Worm (Caenorhabditis elegans) whole organism, young adult: ENCODE data around the gene hlh-25.

Experiments used
- B0336.3 ChIP-seq: fragments of 200-800 bp; sonication (Bioruptor generic); IDR thresholded peaks from 2 replicates; pipeline ENCODE4 v1.3.6; 2022; ENCODE audit warnings: missing genetic modification characterization, missing compliant biosample characterization
- C06A6.2 ChIP-seq: fragments of 200-800 bp; sonication (Bioruptor generic); conservative IDR thresholded peaks from 2 replicates; pipeline ENCODE4 v1.3.6; 2022; ENCODE audit warnings: missing genetic modification characterization, missing compliant biosample characterization
- C17E4.6 ChIP-seq: fragments of 200-800 bp; sonication (Bioruptor generic); IDR thresholded peaks from 2 replicates; pipeline ENCODE4 v1.3.6; 2022; ENCODE audit warnings: missing genetic modification reagents, missing genetic modification characterization, missing compliant biosample characterization
- F22D6.2 ChIP-seq: sonication (generic microtip); optimal IDR thresholded peaks from 2 replicates; lab custom pipeline; 2016; ENCODE audit warnings: mild to moderate bottlenecking, missing genetic modification characterization, missing compliant biosample characterization
- F23B12.7 ChIP-seq: sonication (generic microtip); optimal IDR thresholded peaks from 2 replicates; lab custom pipeline; 2017; ENCODE audit warnings: missing genetic modification characterization, mild to moderate bottlenecking, missing compliant biosample characterization, antibody characterized with exemption, moderate library complexity; ENCODE audit not compliant: insufficient read depth
- F39B2.1 ChIP-seq: fragments of 200-800 bp; sonication (Bioruptor generic); IDR thresholded peaks from 2 replicates; pipeline ENCODE4 v1.3.6; 2022; ENCODE audit warnings: missing genetic modification reagents, missing genetic modification characterization, missing compliant biosample characterization
- F52B5.7 ChIP-seq: sonication (generic microtip); optimal IDR thresholded peaks from 2 replicates; lab custom pipeline; 2016; ENCODE audit warnings: mild to moderate bottlenecking, missing genetic modification characterization, missing compliant biosample characterization
- K11D2.4 ChIP-seq: fragments of 200-800 bp; sonication (Bioruptor generic); IDR thresholded peaks from 2 replicates; pipeline ENCODE4 v1.3.6; 2022; ENCODE audit warnings: missing genetic modification reagents, missing genetic modification characterization, missing compliant biosample characterization
- T07F8.4 ChIP-seq: sonication (generic microtip); optimal IDR thresholded peaks from 2 replicates; lab custom pipeline; 2016; ENCODE audit warnings: mild to moderate bottlenecking, missing genetic modification characterization, moderate library complexity, missing compliant biosample characterization
- Y53G8AR.9 ChIP-seq: fragments of 200-800 bp; sonication (Bioruptor generic); conservative IDR thresholded peaks from 2 replicates; pipeline ENCODE4 v1.3.6; 2022; ENCODE audit warnings: missing genetic modification reagents, missing genetic modification characterization, missing compliant biosample characterization
- ZK185.1 ChIP-seq: sonication (generic microtip); optimal IDR thresholded peaks from 2 replicates; lab custom pipeline; 2016; ENCODE audit warnings: mild to moderate bottlenecking, missing genetic modification characterization, missing compliant biosample characterization; ENCODE audit not compliant: poor library complexity, severe bottlenecking
- ama-1 ChIP-seq, 3 experiments: fragments of 150-350 bp in 1 of 3; sonication (generic microtip) in 2 of 3; optimal IDR thresholded peaks; 2 replicates each; lab custom pipeline; 2014 to 2018; ENCODE audit warnings: missing biosample characterization in 2 of 3, missing genetic modification characterization in 2 of 3, missing genetic modification reagents in 2 of 3
- attf-3 ChIP-seq: fragments of 200-800 bp; sonication (Bioruptor generic); conservative IDR thresholded peaks from 2 replicates; pipeline ENCODE4 v1.3.6; 2022; ENCODE audit warnings: missing genetic modification reagents, missing genetic modification characterization, missing compliant biosample characterization
- attf-5 ChIP-seq: fragments of 200-800 bp; sonication (Bioruptor generic); optimal IDR thresholded peaks from 2 replicates; lab custom pipeline; 2018; ENCODE audit warnings: mild to moderate bottlenecking, missing genetic modification characterization, missing compliant biosample characterization
- attf-6 ChIP-seq: fragments of 200-800 bp; sonication (Bioruptor generic); IDR thresholded peaks from 2 replicates; pipeline ENCODE4 v1.3.6; 2022; ENCODE audit warnings: missing genetic modification reagents, missing genetic modification characterization, missing compliant biosample characterization
- ccch-3 ChIP-seq: fragments of 200-800 bp; sonication (Bioruptor generic); optimal IDR thresholded peaks from 2 replicates; lab custom pipeline; 2018; ENCODE audit warnings: mild to moderate bottlenecking, missing genetic modification characterization, missing compliant biosample characterization
- ceh-100 ChIP-seq: fragments of 200-800 bp; sonication (Bioruptor generic); IDR thresholded peaks from 2 replicates; pipeline ENCODE4 v1.3.6; 2022; ENCODE audit warnings: missing genetic modification reagents, missing genetic modification characterization, missing compliant biosample characterization
- ceh-27 ChIP-seq: fragments of 200-800 bp; sonication (Bioruptor generic); optimal IDR thresholded peaks from 2 replicates; lab custom pipeline; 2018; ENCODE audit warnings: mild to moderate bottlenecking, missing genetic modification characterization, moderate library complexity, missing compliant biosample characterization
- ceh-58 ChIP-seq: fragments of 200-800 bp; sonication (Bioruptor generic); IDR thresholded peaks from 2 replicates; pipeline ENCODE4 v1.3.6; 2022; ENCODE audit warnings: missing genetic modification characterization, missing compliant biosample characterization
- dox-1 ChIP-seq: fragments of 200-800 bp; sonication (Bioruptor generic); IDR thresholded peaks from 2 replicates; pipeline ENCODE4 v1.3.6; 2022; ENCODE audit warnings: missing genetic modification reagents, missing genetic modification characterization, missing compliant biosample characterization
- dpff-1 ChIP-seq: sonication (generic microtip); optimal IDR thresholded peaks from 2 replicates; lab custom pipeline; 2017; ENCODE audit warnings: mild to moderate bottlenecking, missing genetic modification characterization, missing compliant biosample characterization
- dpl-1 ChIP-seq: fragments of 150-350 bp; optimal IDR thresholded peaks from 2 replicates; lab custom pipeline; 2014; ENCODE audit warnings: missing biosample characterization, missing genetic modification reagents, missing genetic modification characterization
- efl-1 ChIP-seq: fragments of 150-350 bp; optimal IDR thresholded peaks from 2 replicates; lab custom pipeline; 2014; ENCODE audit warnings: missing biosample characterization, missing genetic modification reagents, missing genetic modification characterization
- egl-18 ChIP-seq: fragments of 200-800 bp; sonication (Bioruptor generic); IDR thresholded peaks from 2 replicates; pipeline ENCODE4 v1.3.6; 2022; ENCODE audit warnings: missing genetic modification reagents, missing genetic modification characterization, missing compliant biosample characterization
- egl-44 ChIP-seq: fragments of 200-800 bp; sonication (Bioruptor generic); IDR thresholded peaks from 2 replicates; pipeline ENCODE4 v1.3.6; 2022; ENCODE audit warnings: missing genetic modification reagents, missing genetic modification characterization, missing compliant biosample characterization
- ets-4 ChIP-seq: fragments of 200-800 bp; sonication (Bioruptor generic); optimal IDR thresholded peaks from 2 replicates; lab custom pipeline; 2018; ENCODE audit warnings: mild to moderate bottlenecking, missing genetic modification characterization, missing compliant biosample characterization
- hlh-12 ChIP-seq: sonication (generic microtip); optimal IDR thresholded peaks from 2 replicates; lab custom pipeline; 2016; ENCODE audit warnings: missing genetic modification characterization, missing compliant biosample characterization
- hmg-1.2 ChIP-seq: fragments of 200-800 bp; sonication (Bioruptor generic); IDR thresholded peaks from 2 replicates; pipeline ENCODE4 v1.3.6; 2022; ENCODE audit warnings: missing genetic modification reagents, missing genetic modification characterization, missing compliant biosample characterization
- hmg-20 ChIP-seq: fragments of 200-800 bp; sonication (Bioruptor generic); IDR thresholded peaks from 2 replicates; pipeline ENCODE4 v1.3.6; 2022; ENCODE audit warnings: missing genetic modification reagents, missing genetic modification characterization, missing compliant biosample characterization
- hrde-1 ChIP-seq: sonication (generic microtip); optimal IDR thresholded peaks from 2 replicates; lab custom pipeline; 2016; ENCODE audit warnings: missing genetic modification characterization, mild to moderate bottlenecking, missing compliant biosample characterization, moderate library complexity, missing genotype, missing genetic modification reagents, borderline replicate concordance
- hsf-1 ChIP-seq: fragments of 200-800 bp; sonication (Bioruptor generic); IDR thresholded peaks from 2 replicates; pipeline ENCODE4 v1.3.6; 2022; ENCODE audit warnings: missing genetic modification reagents, missing genetic modification characterization, missing compliant biosample characterization
- lag-1 ChIP-seq: fragments of 200-800 bp; sonication (Bioruptor generic); IDR thresholded peaks from 2 replicates; pipeline ENCODE4 v1.3.6; 2022; ENCODE audit warnings: missing genetic modification reagents, missing genetic modification characterization, missing compliant biosample characterization
- lin-54 ChIP-seq: fragments of 200-800 bp; sonication (Bioruptor generic); optimal IDR thresholded peaks from 2 replicates; lab custom pipeline; 2018; ENCODE audit warnings: mild to moderate bottlenecking, missing genetic modification characterization, missing compliant biosample characterization
- mcd-1 ChIP-seq: fragments of 200-800 bp; sonication (Bioruptor generic); IDR thresholded peaks from 2 replicates; pipeline ENCODE4 v1.3.6; 2022; ENCODE audit warnings: missing genetic modification reagents, missing genetic modification characterization, missing compliant biosample characterization
- nhr-80 ChIP-seq: sonication (generic microtip); optimal IDR thresholded peaks from 2 replicates; lab custom pipeline; 2016; ENCODE audit warnings: missing genetic modification characterization, missing compliant biosample characterization
- pbrm-1 ChIP-seq: fragments of 200-800 bp; sonication (Bioruptor generic); IDR thresholded peaks from 2 replicates; pipeline ENCODE4 v1.3.6; 2022; ENCODE audit warnings: missing genetic modification reagents, missing genetic modification characterization, missing compliant biosample characterization
- pha-4 ChIP-seq: fragments of 150-350 bp; sonication (generic microtip); optimal IDR thresholded peaks from 2 replicates; lab custom pipeline; 2014; ENCODE audit warnings: missing biosample characterization, missing genetic modification reagents, missing genetic modification characterization
- rcor-1 ChIP-seq: fragments of 200-800 bp; sonication (Bioruptor generic); IDR thresholded peaks from 2 replicates; pipeline ENCODE4 v1.3.6; 2022; ENCODE audit warnings: missing genetic modification reagents, missing genetic modification characterization, missing compliant biosample characterization
- snpc-1.1 ChIP-seq: sonication (generic microtip); optimal IDR thresholded peaks from 2 replicates; lab custom pipeline; 2017; ENCODE audit warnings: missing genetic modification characterization, mild to moderate bottlenecking, missing compliant biosample characterization, antibody characterized with exemption, moderate library complexity, missing genotype, missing genetic modification reagents; ENCODE audit not compliant: insufficient read depth
- snpc-4 ChIP-seq, 5 experiments: fragments of 150-350 bp in 1 of 5; sonication (generic microtip) in 4 of 5; optimal IDR thresholded peaks; 2 replicates each; lab custom pipeline; 2014 to 2018; ENCODE audit warnings: missing genetic modification characterization in 5 of 5, missing biosample characterization in 3 of 5, antibody characterized with exemption in 2 of 5, mild to moderate bottlenecking in 2 of 5, missing compliant biosample characterization in 2 of 5, missing genotype in 2 of 5, moderate library complexity in 2 of 5, missing genetic modification reagents in 1 of 5
- sptf-2 ChIP-seq: fragments of 200-800 bp; sonication (Bioruptor generic); optimal IDR thresholded peaks from 2 replicates; lab custom pipeline; 2018; ENCODE audit warnings: mild to moderate bottlenecking, missing genetic modification characterization, missing compliant biosample characterization
- tbp1 ChIP-seq: fragments of 200-800 bp; sonication (Bioruptor generic); optimal IDR thresholded peaks from 2 replicates; lab custom pipeline; 2018; ENCODE audit warnings: mild to moderate bottlenecking, missing genetic modification characterization, missing compliant biosample characterization
- tbx-9 ChIP-seq: sonication (generic microtip); optimal IDR thresholded peaks from 2 replicates; lab custom pipeline; 2016; ENCODE audit warnings: borderline replicate concordance, missing genetic modification characterization, inconsistent platforms, missing compliant biosample characterization
- unc-130 ChIP-seq: sonication (generic microtip); optimal IDR thresholded peaks from 2 replicates; lab custom pipeline; 2016; ENCODE audit warnings: missing genetic modification reagents, missing genetic modification characterization, missing compliant biosample characterization
- zfh-2 ChIP-seq: fragments of 200-800 bp; sonication (Bioruptor generic); conservative IDR thresholded peaks from 2 replicates; pipeline ENCODE4 v1.3.6; 2022; ENCODE audit warnings: missing genetic modification reagents, missing genetic modification characterization, missing compliant biosample characterization
- ztf-22 ChIP-seq: fragments of 200-800 bp; sonication (Bioruptor generic); optimal IDR thresholded peaks from 2 replicates; lab custom pipeline; 2018; ENCODE audit warnings: mild to moderate bottlenecking, missing genetic modification characterization, moderate library complexity, missing compliant biosample characterization
- ztf-28 ChIP-seq: fragments of 200-800 bp; sonication (Bioruptor generic); IDR thresholded peaks from 2 replicates; pipeline ENCODE4 v1.3.6; 2022; ENCODE audit warnings: missing genetic modification reagents, missing genetic modification characterization, missing compliant biosample characterization

hlh-25 gene

DNA sequence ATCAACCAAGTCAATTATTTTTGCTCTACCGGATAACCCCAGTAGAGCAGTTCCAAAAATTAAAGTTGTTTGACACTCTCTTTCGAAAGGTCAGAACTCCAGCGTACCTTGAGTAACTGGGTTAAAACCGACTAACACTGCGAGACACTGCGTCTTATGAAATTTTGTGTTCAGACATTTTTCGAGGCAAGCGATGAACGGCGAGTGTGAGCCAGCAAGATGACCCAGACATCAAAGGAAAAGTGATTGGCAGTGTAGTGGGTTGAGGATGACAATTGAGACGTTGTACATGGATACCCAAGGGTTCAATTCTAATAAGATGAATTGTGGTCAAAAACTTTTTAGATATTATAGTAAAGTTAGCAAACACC, 9.1 kb downstream of the hlh-25 start:
- TF ChIP-seq egl-44 (GFP tag; lab: Robert Waterston, UW) = peak; percentile 62; the same call in 1 of the 2 replicates
- TF ChIP-seq snpc-4 (GFP tag; optimal IDR thresholded peaks at IDR 0.05; lab: Kevin White, UChicago) = peak; percentile 93
- TF ChIP-seq snpc-4 (tag; optimal IDR thresholded peaks at IDR 0.05; lab: Kevin White, UChicago) = peak; percentile 98 to 99 (median 98)
- peak; percentile 82 for TF ChIP-seq snpc-1.1
- TF ChIP-seq attf-5 (GFP tag; lab: Kevin White, UChicago) = peak; percentile 34
- TF ChIP-seq lin-54 (GFP tag; lab: Kevin White, UChicago) = peak; percentile 25
- peak; percentile 11; the same call in 1 of the 2 replicates for TF ChIP-seq hsf-1
- no peak for TF ChIP-seq ccch-3 (GFP tag; lab: Kevin White, UChicago)
- TF ChIP-seq ZK185.1 = peak; percentile 18
- peak; percentile 98 for TF ChIP-seq attf-6 (GFP tag; lab: Robert Waterston, UW)
- TF ChIP-seq hmg-1.2 (GFP tag; lab: Robert Waterston, UW) = peak; percentile 53
- no peak for TF ChIP-seq F39B2.1
- TF ChIP-seq mcd-1 (GFP tag; lab: Robert Waterston, UW) = peak; percentile 61
- no peak for TF ChIP-seq sptf-2
- TF ChIP-seq ztf-28 (GFP tag; lab: Robert Waterston, UW) = no peak
- TF ChIP-seq ets-4 (GFP tag; lab: Kevin White, UChicago) = peak; percentile 33
- TF ChIP-seq nhr-80 (tag; lab: Kevin White, UChicago) = peak; percentile 11
- TF ChIP-seq pbrm-1 = peak; percentile 93
- TF ChIP-seq hmg-20 (GFP tag; lab: Robert Waterston, UW) = 0 out of 2 replicates have a peak, but pooled peaks have one; percentile 27
- TF ChIP-seq attf-3 = peak; percentile 49
- TF ChIP-seq hlh-12 (tag; lab: Kevin White, UChicago) = no peak
- TF ChIP-seq tbx-9 (tag; lab: Kevin White, UChicago) = no peak
- peak; percentile 31; the same call in 1 of the 2 replicates for TF ChIP-seq rcor-1 (GFP tag; lab: Robert Waterston, UW)
- no peak for TF ChIP-seq dpff-1 (tag; lab: Kevin White, UChicago)
- TF ChIP-seq ceh-27 (GFP tag; lab: Kevin White, UChicago) = peak; percentile 50
- TF ChIP-seq dox-1 = peak; percentile 14; the same call in 1 of the 2 replicates
- TF ChIP-seq unc-130 (GFP tag; lab: Kevin White, UChicago) = no peak
- TF ChIP-seq lag-1 (GFP tag; lab: Robert Waterston, UW) = no peak
- TF ChIP-seq ceh-100 (GFP tag; lab: Robert Waterston, UW) = no peak
- TF ChIP-seq C06A6.2 (GFP tag; lab: Robert Waterston, UW) = peak; percentile 78
- TF ChIP-seq B0336.3 = peak; percentile 54; the same call in 1 of the 2 replicates
- no peak for TF ChIP-seq dpl-1 (GFP tag; lab: Kevin White, UChicago)
- no peak for TF ChIP-seq efl-1 (GFP tag; lab: Kevin White, UChicago)
- TF ChIP-seq ama-1 (optimal IDR thresholded peaks at IDR 0.05; lab: Kevin White, UChicago) = peak; percentile 98
- no peak for TF ChIP-seq ama-1 (GFP tag; optimal IDR thresholded peaks at IDR 0.05; lab: Kevin White, UChicago)
- TF ChIP-seq T07F8.4 = no peak
- peak; percentile 50 for TF ChIP-seq ztf-22 (GFP tag; lab: Kevin White, UChicago)
- TF ChIP-seq Y53G8AR.9 (GFP tag; lab: Robert Waterston, UW) = peak; percentile 37
- no peak for TF ChIP-seq ceh-58
- TF ChIP-seq tbp1 (GFP tag; lab: Kevin White, UChicago) = peak; percentile 74
- TF ChIP-seq pha-4 = peak; percentile 92
- no peak for TF ChIP-seq F52B5.7 (tag; lab: Kevin White, UChicago)
- TF ChIP-seq hrde-1 (tag; lab: Kevin White, UChicago) = no peak
- TF ChIP-seq K11D2.4 (GFP tag; lab: Robert Waterston, UW) = peak; percentile 62; the same call in 1 of the 2 replicates
- 0 out of 2 replicates have a peak, but pooled peaks have one; percentile 9 for TF ChIP-seq egl-18 (GFP tag; lab: Robert Waterston, UW)
- no peak for TF ChIP-seq zfh-2 (GFP tag; lab: Robert Waterston, UW)
- no peak for TF ChIP-seq C17E4.6 (GFP tag; lab: Robert Waterston, UW)
- peak; percentile 32 for TF ChIP-seq F22D6.2 (tag; lab: Kevin White, UChicago)
- peak; percentile 25 for TF ChIP-seq F23B12.7
